Fruit fly (Drosophila melanogaster): ENCODE data around the gene CG33270.

The CG33270 gene

DNA sequence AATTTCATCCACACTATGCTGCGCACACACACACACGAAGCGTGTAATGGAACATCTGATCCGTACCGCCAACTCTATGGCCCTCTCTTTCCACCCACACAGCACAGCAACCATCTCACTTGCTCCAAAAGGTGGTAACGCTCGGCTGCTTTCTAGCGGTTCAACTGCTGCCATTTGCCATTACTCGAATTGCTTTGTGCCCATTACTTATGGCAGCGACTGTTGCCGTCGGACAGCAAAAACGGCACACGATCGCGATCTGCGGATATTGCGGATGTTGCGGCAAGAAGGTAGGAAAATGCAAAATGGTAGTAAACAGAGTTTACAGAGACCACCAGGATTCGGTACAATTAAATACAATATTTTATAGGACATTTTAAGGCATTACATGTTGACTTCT is 23.6 kb downstream of the CG33270 start (continued):
- no peak for TF ChIP-seq CG8290 (GFP tag; optimal IDR thresholded peaks at IDR 0.05)
- TF ChIP-seq CG8290 (tag; optimal IDR thresholded peaks at IDR 0.05): peak in 1 of 2 experiments; percentile 15
- TF ChIP-seq zen2 (GFP tag; IDR thresholded peaks at IDR 0.05; ENCODE audit: partially characterized antibody): no peak
- no peak for TF ChIP-seq lov (optimal IDR thresholded peaks at IDR 0.05)
- no peak for TF ChIP-seq lov (GFP tag; IDR thresholded peaks at IDR 0.05)
- no peak for TF ChIP-seq dm (GFP tag; optimal IDR thresholded peaks at IDR 0.05)
- peak; percentile 34; the same call in 1 of the 3 replicates for TF ChIP-seq sr (GFP tag; IDR thresholded peaks at IDR 0.05)
- no peak for TF ChIP-seq Vsx1 (GFP tag; optimal IDR thresholded peaks at IDR 0.05)
- TF ChIP-seq trh (GFP tag; optimal IDR thresholded peaks at IDR 0.05): no peak
- no peak for TF ChIP-seq Spps (tag; optimal IDR thresholded peaks at IDR 0.05)
- TF ChIP-seq D19B (GFP tag; optimal IDR thresholded peaks at IDR 0.05): no peak
- TF ChIP-seq D (optimal IDR thresholded peaks at IDR 0.05): peak; percentile 54
- no peak for TF ChIP-seq D (GFP tag; optimal IDR thresholded peaks at IDR 0.05)
- TF ChIP-seq CG1832 (GFP tag; optimal IDR thresholded peaks at IDR 0.05): peak; percentile 39
- TF ChIP-seq Ptx1 (GFP tag; IDR thresholded peaks at IDR 0.05): no peak
- TF ChIP-seq Hmx (GFP tag; optimal IDR thresholded peaks at IDR 0.05): no peak
- TF ChIP-seq CG11504 (tag; optimal IDR thresholded peaks at IDR 0.05): no peak
- TF ChIP-seq CG10959 (GFP tag; IDR thresholded peaks at IDR 0.05): no peak
- no peak for TF ChIP-seq mld (GFP tag; IDR thresholded peaks at IDR 0.05; ENCODE audit: partially characterized antibody)
- TF ChIP-seq CG3847 (GFP tag; IDR thresholded peaks at IDR 0.05): no peak
- no peak for TF ChIP-seq CG33213 (GFP tag; optimal IDR thresholded peaks at IDR 0.05)
- no peak for TF ChIP-seq z (GFP tag; IDR thresholded peaks at IDR 0.05)
- no peak for TF ChIP-seq cwo (GFP tag; optimal IDR thresholded peaks at IDR 0.05)
- TF ChIP-seq Dll (GFP tag; IDR thresholded peaks at IDR 0.05; ENCODE audit: partially characterized antibody): 0 out of 4 replicates have a peak, but pooled peaks have one; percentile 35
- no peak for TF ChIP-seq tgo (GFP tag; IDR thresholded peaks at IDR 0.05)
- no peak for TF ChIP-seq CG9932 (GFP tag; IDR thresholded peaks at IDR 0.05)

DNA sequence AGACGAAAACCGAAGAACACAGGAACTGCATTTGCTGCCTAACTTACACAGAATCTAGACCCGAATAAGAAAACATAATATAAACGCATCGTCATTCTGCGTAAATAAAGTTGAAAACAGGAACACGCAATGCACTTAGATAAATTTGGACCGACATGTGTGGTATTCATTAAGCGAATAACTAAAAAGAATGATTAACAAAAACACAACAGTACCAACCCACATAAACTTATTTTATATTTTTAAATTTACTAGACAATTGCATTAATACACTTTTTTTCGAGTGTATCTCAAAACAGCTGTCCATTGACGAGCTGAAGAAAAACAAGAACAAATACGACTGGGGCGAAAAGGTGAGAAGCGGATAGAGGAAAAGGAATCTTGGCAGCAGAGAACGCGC is 24.1 kb downstream of the CG33270 start:
- TF ChIP-seq jigr1 (GFP tag; IDR thresholded peaks at IDR 0.05) (no peak), wdn (GFP tag; IDR thresholded peaks at IDR 0.05) (no peak), CG30020 (tag; optimal IDR thresholded peaks at IDR 0.05) (peak; percentile 70), sisA (GFP tag; IDR thresholded peaks at IDR 0.05) (peak; percentile 79), CG32767 (GFP tag; IDR thresholded peaks at IDR 0.05) (peak; percentile 61; the same call in 1 of the 2 replicates), Spps (tag; optimal IDR thresholded peaks at IDR 0.05) (peak; percentile 90), CG4328 (GFP tag; optimal IDR thresholded peaks at IDR 0.05) (no peak), so (GFP tag; IDR thresholded peaks at IDR 0.05) (0 out of 3 replicates have a peak, but pooled peaks have one; percentile 23), CG17385 (GFP tag; optimal IDR thresholded peaks at IDR 0.05) (peak; percentile 76), nerfin-2 (GFP tag; IDR thresholded peaks at IDR 0.05; ENCODE audit: partially characterized antibody) (no peak), CG3281 (GFP tag; optimal IDR thresholded peaks at IDR 0.05) (peak; percentile 50), eyg (GFP tag; optimal IDR thresholded peaks at IDR 0.05) (no peak), lola (GFP tag; optimal IDR thresholded peaks at IDR 0.05) (peak in 1 of 3 experiments; percentile 96), CG2678 (tag; optimal IDR thresholded peaks at IDR 0.05) (peak; percentile 82), her (GFP tag; optimal IDR thresholded peaks at IDR 0.05) (peak; percentile 46), CG6689 (GFP tag; IDR thresholded peaks at IDR 0.05) (peak; percentile 81), corto (GFP tag; optimal IDR thresholded peaks at IDR 0.05) (no peak), Med (GFP tag) (peak; percentile 91), Usf (GFP tag; optimal IDR thresholded peaks at IDR 0.05) (peak; percentile 70), unpg (GFP tag; optimal IDR thresholded peaks at IDR 0.05) (peak; percentile 86), nom (GFP tag; optimal IDR thresholded peaks at IDR 0.05) (peak; percentile 26), Lim3 (GFP tag; IDR thresholded peaks at IDR 0.05) (no peak), toy (GFP tag; IDR thresholded peaks at IDR 0.05) (no peak), Camta (GFP tag; optimal IDR thresholded peaks at IDR 0.05) (peak; percentile 82), CG10147 (GFP tag; optimal IDR thresholded peaks at IDR 0.05) (peak; percentile 60), ara (GFP tag; IDR thresholded peaks at IDR 0.05) (peak; percentile 96), Lhr (GFP tag; optimal IDR thresholded peaks at IDR 0.05) (peak; percentile 75), mld (GFP tag; IDR thresholded peaks at IDR 0.05; ENCODE audit: partially characterized antibody) (no peak)

Measured in whole organism, embryonic.